Worm (Caenorhabditis elegans): ENCODE measurements around the gene Y37D8A.4.

The Y37D8A.4 gene

ce11 chrIII:12822608-12823261, 16.0 kb downstream of the Y37D8A.4 start:
- TF ChIP-seq ceh-36 (tag; optimal IDR thresholded peaks at IDR 0.05) (peak; percentile 72), tbx-11 (GFP tag; IDR thresholded peaks at IDR 0.05) (no peak)

ce11 chrIII:12821331-12821730, 17.4 kb downstream of the Y37D8A.4 start:
- TF ChIP-seq ama-1 (optimal IDR thresholded peaks at IDR 0.05) (no peak), sea-1 (GFP tag; conservative IDR thresholded peaks at IDR 0.05) (no peak), ceh-36 (tag; optimal IDR thresholded peaks at IDR 0.05) (no peak), ets-7 (tag; optimal IDR thresholded peaks at IDR 0.05) (no peak), pes-1 (GFP tag; IDR thresholded peaks at IDR 0.05) (no peak), hmg-4 (GFP tag; optimal IDR thresholded peaks at IDR 0.05) (no peak)

- no peak for TF ChIP-seq tbx-11 (GFP tag; IDR thresholded peaks at IDR 0.05)
- TF ChIP-seq F13C5.2 (tag; optimal IDR thresholded peaks at IDR 0.05) = no peak
- TF ChIP-seq aly-1 (tag; optimal IDR thresholded peaks at IDR 0.05) = no peak
- no peak for TF ChIP-seq pes-1 (GFP tag; IDR thresholded peaks at IDR 0.05)
- TF ChIP-seq hmg-4 (GFP tag; optimal IDR thresholded peaks at IDR 0.05) = no peak
- no peak for TF ChIP-seq flt-1 (GFP tag; IDR thresholded peaks at IDR 0.05)
- TF ChIP-seq sea-1 (GFP tag; conservative IDR thresholded peaks at IDR 0.05) = no peak
- no peak for TF ChIP-seq ceh-36 (tag; optimal IDR thresholded peaks at IDR 0.05)
- TF ChIP-seq ama-1 (optimal IDR thresholded peaks at IDR 0.05) = no peak
Observed at ce11 chrIII:12819909-12820308, 18.9 kb downstream of the Y37D8A.4 start, which contains the start of the genes Y37D8A.2 and Y37D8A.25. TSS of gene Y37D8A.2 (plus strand) at chrIII:12820193. TSS of gene Y37D8A.25 (minus strand) at chrIII:12820253.

- TF ChIP-seq tra-4 (tag; optimal IDR thresholded peaks at IDR 0.05) (no peak), F13C5.2 (tag; optimal IDR thresholded peaks at IDR 0.05) (no peak), scrt-1 (GFP tag; IDR thresholded peaks at IDR 0.05) (no peak), B0310.2 (tag; optimal IDR thresholded peaks at IDR 0.05) (no peak), ceh-36 (tag; optimal IDR thresholded peaks at IDR 0.05) (no peak), hnd-1 (tag; optimal IDR thresholded peaks at IDR 0.05) (no peak), aly-1 (tag; optimal IDR thresholded peaks at IDR 0.05) (no peak), hmbx-1 (tag; optimal IDR thresholded peaks at IDR 0.05) (no peak), ets-7 (tag; optimal IDR thresholded peaks at IDR 0.05) (no peak)
Observed at ce11 chrIII:12819148-12819547, 19.6 kb downstream of the Y37D8A.4 start.

ce11 chrIII:12818050-12818738, 20.6 kb downstream of the Y37D8A.4 start, which contains the start of gene arx-5:
TSS of gene arx-5 (minus strand) at chrIII:12818100.
- no peak for TF ChIP-seq hmg-4 (GFP tag; optimal IDR thresholded peaks at IDR 0.05)
- TF ChIP-seq tbx-37 (GFP tag; conservative IDR thresholded peaks at IDR 0.05) = no peak
- no peak for TF ChIP-seq scrt-1 (GFP tag; IDR thresholded peaks at IDR 0.05)

ce11 chrIII:12813193-12813592, 25.6 kb downstream of the Y37D8A.4 start, which contains the start of gene BE10.4:
TSS of gene BE10.4 (plus strand) at chrIII:12813493.
- TF ChIP-seq B0310.2 (tag; optimal IDR thresholded peaks at IDR 0.05) (no peak), tbx-37 (GFP tag; conservative IDR thresholded peaks at IDR 0.05) (no peak), sea-1 (GFP tag; conservative IDR thresholded peaks at IDR 0.05) (no peak), tbx-11 (GFP tag; IDR thresholded peaks at IDR 0.05) (no peak), ceh-36 (tag; optimal IDR thresholded peaks at IDR 0.05) (no peak), hmg-4 (GFP tag; optimal IDR thresholded peaks at IDR 0.05) (no peak)

- TF ChIP-seq tbx-37 (GFP tag; conservative IDR thresholded peaks at IDR 0.05) (no peak), hnd-1 (tag; optimal IDR thresholded peaks at IDR 0.05) (no peak), flt-1 (GFP tag; IDR thresholded peaks at IDR 0.05) (no peak), tbx-11 (GFP tag; IDR thresholded peaks at IDR 0.05) (no peak), scrt-1 (GFP tag; IDR thresholded peaks at IDR 0.05) (no peak), F13C5.2 (tag; optimal IDR thresholded peaks at IDR 0.05) (no peak), ceh-13 (GFP tag; optimal IDR thresholded peaks at IDR 0.05) (no peak), hmbx-1 (tag; optimal IDR thresholded peaks at IDR 0.05) (no peak)
Observed at ce11 chrIII:12807726-12808125, 31.0 kb downstream of the Y37D8A.4 start, which contains the start of gene BE10.3. TSS of gene BE10.3 (plus strand) at chrIII:12808026.

- TF ChIP-seq ceh-36 (tag; optimal IDR thresholded peaks at IDR 0.05) = no peak
- no peak for TF ChIP-seq ama-1 (optimal IDR thresholded peaks at IDR 0.05)
- no peak for TF ChIP-seq hnd-1 (tag; optimal IDR thresholded peaks at IDR 0.05)
- no peak for TF ChIP-seq ets-7 (tag; optimal IDR thresholded peaks at IDR 0.05)
- no peak for TF ChIP-seq tra-4 (tag; optimal IDR thresholded peaks at IDR 0.05)
- TF ChIP-seq aly-1 (tag; optimal IDR thresholded peaks at IDR 0.05) = no peak
- no peak for TF ChIP-seq tbx-37 (GFP tag; conservative IDR thresholded peaks at IDR 0.05)
- no peak for TF ChIP-seq B0310.2 (tag; optimal IDR thresholded peaks at IDR 0.05)
Observed at ce11 chrIII:12806712-12807111, 32.1 kb downstream of the Y37D8A.4 start, which contains the start of gene BE10.5. TSS of gene BE10.5 (minus strand) at chrIII:12806812.

- no peak for TF ChIP-seq ceh-36 (tag; optimal IDR thresholded peaks at IDR 0.05)
- no peak for TF ChIP-seq flt-1 (GFP tag; IDR thresholded peaks at IDR 0.05)
- no peak for TF ChIP-seq tbx-37 (GFP tag; conservative IDR thresholded peaks at IDR 0.05)
- TF ChIP-seq ets-7 (tag; optimal IDR thresholded peaks at IDR 0.05) = no peak
- TF ChIP-seq hmg-4 (GFP tag; optimal IDR thresholded peaks at IDR 0.05) = no peak
- TF ChIP-seq F13C5.2 (tag; optimal IDR thresholded peaks at IDR 0.05) = no peak
- no peak for TF ChIP-seq sea-1 (GFP tag; conservative IDR thresholded peaks at IDR 0.05)
- TF ChIP-seq aly-1 (tag; optimal IDR thresholded peaks at IDR 0.05) = no peak
- TF ChIP-seq tra-4 (tag; optimal IDR thresholded peaks at IDR 0.05) = no peak
Observed at ce11 chrIII:12800529-12800928, 38.2 kb downstream of the Y37D8A.4 start.

Data from whole organism, early embryonic.